Worm (Caenorhabditis elegans) whole organism, L4/young adult: ENCODE results near the gene C29E4.11.

Experiments used
- W03F9.2 ChIP-seq: fragments of 150-350 bp; optimal IDR thresholded peaks from 2 replicates; lab custom pipeline; 2014; ENCODE audit warnings: missing biosample characterization, missing genetic modification characterization
- dao-5 ChIP-seq: sonication (generic microtip); optimal IDR thresholded peaks from 2 replicates; lab custom pipeline; 2016; ENCODE audit warnings: missing genotype, missing genetic modification characterization, moderate library complexity, missing compliant biosample characterization
- him-1 ChIP-seq: sonication (generic microtip); optimal IDR thresholded peaks from 2 replicates; lab custom pipeline; 2016; ENCODE audit warnings: missing genotype, missing genetic modification reagents, missing genetic modification characterization, missing compliant biosample characterization

C29E4.11 gene

DNA sequence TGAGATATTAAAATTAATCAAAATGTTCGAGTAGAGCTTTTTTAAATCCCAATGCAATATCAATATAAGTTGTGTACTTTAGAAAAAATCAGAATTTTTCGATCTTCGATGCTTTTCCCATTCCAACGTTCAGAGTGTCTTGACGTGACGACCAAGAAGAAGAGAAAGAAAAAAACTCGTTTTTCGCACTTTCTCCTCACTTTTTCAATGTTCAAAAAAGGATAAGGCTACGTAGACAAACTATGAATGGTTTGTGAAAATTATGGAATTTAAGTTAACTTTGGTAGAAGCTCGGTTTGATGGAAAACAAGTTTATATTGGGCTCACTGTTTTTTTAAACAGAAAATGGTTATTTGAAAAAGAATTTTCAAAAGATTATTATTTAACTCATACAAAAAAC, 10.2 kb downstream of the C29E4.11 start:
- no peak for TF ChIP-seq him-1 (tag; lab: Kevin White, UChicago)
- TF ChIP-seq dao-5 (tag; lab: Kevin White, UChicago), result no peak
- no peak for TF ChIP-seq W03F9.2 (tag; lab: Kevin White, UChicago)

DNA sequence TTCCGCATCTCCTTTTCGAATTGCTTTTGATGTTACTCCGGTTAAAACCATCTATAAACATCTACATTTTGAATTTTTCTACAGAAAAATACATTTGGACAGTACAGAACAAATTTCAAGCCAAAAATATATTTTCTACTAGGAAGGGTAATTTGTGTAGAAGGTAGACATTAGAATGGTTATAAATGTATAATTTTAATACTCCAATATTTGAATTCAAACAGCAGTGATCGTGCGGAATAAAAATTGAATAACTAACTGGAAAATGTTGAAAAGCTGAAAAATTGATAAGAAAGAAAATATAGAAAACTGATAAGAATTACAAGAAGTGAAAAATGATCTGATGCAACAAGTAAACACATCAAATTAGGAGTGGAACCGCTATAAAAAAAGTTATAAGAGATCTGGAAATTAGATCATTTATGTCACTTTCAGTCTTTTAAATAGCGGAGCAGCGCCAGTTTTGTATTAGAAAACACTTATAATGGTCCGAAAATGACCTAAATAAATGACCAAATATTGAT, 10.9 kb downstream of the C29E4.11 start, which contains the start of gene gsto-1:
Gene gsto-1, minus strand, starts transcription at position 51 of the 524 bp plus-strand sequence.
- TF ChIP-seq dao-5 (tag; lab: Kevin White, UChicago) (no peak), him-1 (tag; lab: Kevin White, UChicago) (no peak), W03F9.2 (tag; lab: Kevin White, UChicago) (no peak)

DNA sequence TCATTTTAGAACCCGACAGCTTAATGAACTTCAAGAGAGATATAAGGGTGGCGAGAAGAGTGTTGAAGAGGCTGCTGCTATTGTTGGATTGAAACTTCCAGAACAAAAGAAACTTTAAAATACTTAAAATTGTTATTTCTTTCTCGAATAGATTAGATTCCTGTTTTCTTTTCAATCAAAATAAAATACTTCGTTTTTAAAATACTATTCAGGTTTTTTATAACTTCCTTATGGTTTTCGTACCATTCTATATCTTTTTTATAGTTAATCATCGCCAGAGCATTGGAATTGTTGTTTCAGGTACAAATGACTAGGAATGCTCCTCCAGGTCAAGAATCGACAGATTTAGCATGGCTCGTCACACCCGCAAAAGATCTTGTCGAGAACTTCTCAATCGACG, 16.5 kb downstream of the C29E4.11 start, which contains the start of gene kle-2:
Gene kle-2, plus strand, starts transcription at position 301 of the 400 bp plus-strand sequence.
- TF ChIP-seq him-1 (tag; lab: Kevin White, UChicago), result no peak
- TF ChIP-seq dao-5 (tag; lab: Kevin White, UChicago), result no peak
- TF ChIP-seq W03F9.2 (tag; lab: Kevin White, UChicago), result no peak

DNA sequence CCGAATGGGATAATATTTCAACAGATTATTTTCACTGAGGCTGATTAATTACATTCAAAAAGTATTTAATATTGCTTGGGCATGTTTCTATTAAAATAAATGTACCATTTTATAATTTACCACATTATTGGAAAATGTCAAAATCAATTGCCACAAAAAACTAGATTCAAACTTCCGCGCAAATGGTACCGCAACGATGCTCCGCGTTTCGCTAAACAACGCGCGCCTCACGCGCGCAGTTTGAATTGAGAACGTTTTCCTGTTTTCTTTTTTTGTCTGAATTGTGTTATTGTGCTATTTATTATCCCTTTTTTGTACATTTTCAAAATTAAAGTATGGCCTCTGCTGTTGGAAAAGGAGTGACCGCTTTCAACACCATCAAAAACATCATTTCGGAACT, 17.1 kb downstream of the C29E4.11 start, which contains the start of gene C29E4.12:
Gene C29E4.12, plus strand, starts transcription at position 333 of the 400 bp plus-strand sequence.
- TF ChIP-seq W03F9.2 (tag; lab: Kevin White, UChicago) (no peak), dao-5 (tag; lab: Kevin White, UChicago) (no peak), him-1 (tag; lab: Kevin White, UChicago) (no peak)

DNA sequence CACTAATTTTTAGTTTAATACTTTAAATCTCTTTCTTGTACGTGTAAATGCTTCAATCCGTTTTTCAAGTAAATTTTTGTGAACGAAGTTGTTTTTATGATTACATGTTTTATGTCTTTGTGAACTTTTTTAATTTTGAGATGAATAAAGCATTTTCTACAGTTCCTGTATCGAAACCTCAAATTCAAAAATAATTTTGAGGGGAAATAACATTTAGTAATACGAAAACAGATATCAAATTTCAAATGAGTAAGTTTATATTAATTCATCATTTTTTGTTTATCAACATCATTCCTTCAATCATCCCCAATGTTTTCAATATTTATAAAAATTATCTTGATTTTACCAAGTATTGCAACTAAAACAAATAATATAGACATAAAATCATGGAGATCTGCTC, 20.4 kb downstream of the C29E4.11 start, which contains the start of gene C29E4.10:
Gene C29E4.10, plus strand, starts transcription at position 301 of the 400 bp plus-strand sequence.
- TF ChIP-seq dao-5 (tag; lab: Kevin White, UChicago) (no peak), him-1 (tag; lab: Kevin White, UChicago) (no peak), W03F9.2 (tag; lab: Kevin White, UChicago) (no peak)

DNA sequence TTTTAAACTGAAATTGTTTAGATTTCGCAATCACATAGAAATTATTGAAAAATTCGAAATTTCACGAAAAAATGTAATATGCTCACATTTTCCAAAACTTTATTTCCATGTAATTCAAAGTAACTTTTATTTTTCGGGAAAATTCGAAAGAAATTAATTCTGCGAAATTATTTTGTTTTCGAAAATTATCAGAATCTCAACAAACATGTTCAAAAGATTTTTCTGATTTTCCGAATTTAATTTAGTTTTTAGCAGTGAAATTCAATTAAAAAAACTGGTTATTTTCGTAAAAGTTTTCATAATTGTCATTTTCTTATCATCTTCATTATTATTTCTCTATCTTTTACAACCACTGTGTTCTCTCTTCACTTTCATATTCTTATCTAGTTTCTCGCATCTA, 24.7 kb downstream of the C29E4.11 start, which contains the start of gene ran-2:
Gene ran-2, plus strand, starts transcription at position 301 of the 400 bp plus-strand sequence.
- TF ChIP-seq dao-5 (tag; lab: Kevin White, UChicago) (no peak), him-1 (tag; lab: Kevin White, UChicago) (no peak), W03F9.2 (tag; lab: Kevin White, UChicago) (no peak)

DNA sequence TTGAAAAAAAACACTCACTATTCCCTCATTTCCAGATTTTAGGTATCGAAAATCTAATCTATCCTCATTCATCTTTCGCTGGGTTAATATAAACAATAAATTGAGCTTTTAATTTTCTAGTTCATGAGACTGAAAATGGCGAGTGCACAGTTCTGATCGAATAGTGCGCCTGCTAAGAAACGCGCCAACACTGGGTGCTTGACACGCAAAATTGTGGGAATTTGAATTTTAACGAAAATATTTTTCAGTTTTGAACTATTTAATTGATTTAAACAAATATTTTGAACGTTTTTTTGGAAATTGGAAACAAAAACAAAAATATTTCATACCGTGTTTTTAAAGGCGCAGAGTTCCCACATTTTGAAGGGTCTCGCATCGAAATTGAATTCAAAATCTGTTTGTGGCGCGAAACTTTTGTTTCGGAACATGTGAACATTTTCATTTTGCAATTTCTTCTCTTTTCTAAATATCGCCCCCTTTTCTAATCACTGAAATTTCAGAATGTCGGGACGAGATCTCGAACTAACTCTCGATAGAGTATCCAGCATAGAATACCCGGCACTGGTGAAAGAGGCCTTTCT, 29.3 kb downstream of the C29E4.11 start, which contains the start of the genes C29E4.13 and npp-15:
Gene C29E4.13, minus strand, starts transcription at position 169 of the 581 bp plus-strand sequence.
Gene npp-15, plus strand, starts transcription at position 495 of the 581 bp plus-strand sequence.
- TF ChIP-seq W03F9.2 (tag; lab: Kevin White, UChicago), result peak; percentile 53
- no peak for TF ChIP-seq him-1 (tag; lab: Kevin White, UChicago)
- TF ChIP-seq dao-5 (tag; lab: Kevin White, UChicago), result no peak

DNA sequence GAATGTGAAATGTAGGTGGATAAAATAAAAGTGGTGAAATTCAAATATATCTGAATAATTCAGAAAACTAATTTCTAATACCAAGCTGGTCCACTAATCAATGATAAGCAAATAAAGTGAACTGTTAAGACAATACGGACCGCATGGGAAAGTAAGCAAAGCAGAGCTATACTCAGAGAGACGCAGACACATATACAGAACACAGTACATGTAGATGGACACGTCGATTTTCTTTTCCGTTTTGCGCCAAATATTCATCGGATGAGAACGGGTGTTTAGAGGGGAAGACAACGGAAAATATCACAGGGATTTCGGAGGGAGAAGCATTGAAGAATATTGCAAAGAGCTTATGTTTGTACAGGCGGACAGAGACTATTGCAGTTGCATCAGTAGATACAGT, 31.9 kb downstream of the C29E4.11 start:
- TF ChIP-seq dao-5 (tag; lab: Kevin White, UChicago) (no peak), him-1 (tag; lab: Kevin White, UChicago) (no peak), W03F9.2 (tag; lab: Kevin White, UChicago) (no peak)

DNA sequence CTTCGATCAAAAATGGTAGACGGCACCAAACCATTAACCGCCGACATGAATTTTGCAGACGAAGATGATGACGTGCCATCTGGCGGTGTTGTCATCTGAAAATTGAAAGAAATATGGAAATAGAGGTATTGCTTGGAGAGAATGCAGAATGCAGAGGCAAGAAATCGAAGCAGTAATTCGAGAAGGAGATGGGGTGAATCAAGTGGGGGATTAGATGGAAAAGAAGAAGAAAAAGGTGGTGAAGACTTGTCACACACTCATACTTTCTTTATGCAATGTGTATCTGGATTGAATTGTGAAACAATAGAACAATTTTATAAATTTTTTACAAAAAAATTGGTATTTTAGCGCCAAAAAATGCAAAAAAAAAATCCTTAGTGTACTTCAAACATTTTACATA, 33.1 kb downstream of the C29E4.11 start, which contains the start of gene tag-250:
Gene tag-250, minus strand, starts transcription at position 101 of the 400 bp plus-strand sequence.
- TF ChIP-seq dao-5 (tag; lab: Kevin White, UChicago), result no peak
- no peak for TF ChIP-seq W03F9.2 (tag; lab: Kevin White, UChicago)
- TF ChIP-seq him-1 (tag; lab: Kevin White, UChicago), result no peak

DNA sequence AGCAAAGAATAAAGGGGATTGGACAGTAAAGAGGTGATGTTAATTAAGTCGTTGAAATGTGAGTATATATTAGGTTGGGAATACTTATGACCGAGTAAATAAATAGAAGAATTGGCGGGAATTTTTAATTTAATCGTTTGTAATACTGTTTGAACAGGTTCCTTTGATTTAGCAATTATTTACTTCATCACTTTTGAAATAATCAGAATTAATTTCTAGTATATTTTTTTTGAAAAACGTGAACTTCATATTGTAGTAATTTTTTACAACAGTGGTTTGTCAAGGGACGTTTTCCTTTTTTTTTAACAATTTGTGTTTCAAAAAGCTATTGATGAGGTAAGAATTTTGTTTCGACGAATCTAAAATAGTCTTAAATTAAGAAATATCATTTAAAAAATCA, 35.7 kb downstream of the C29E4.11 start, which contains the start of gene C29E4.17:
Gene C29E4.17, plus strand, starts transcription at position 301 of the 400 bp plus-strand sequence.
- no peak for TF ChIP-seq W03F9.2 (tag; lab: Kevin White, UChicago)
- TF ChIP-seq him-1 (tag; lab: Kevin White, UChicago), result no peak
- TF ChIP-seq dao-5 (tag; lab: Kevin White, UChicago), result no peak

DNA sequence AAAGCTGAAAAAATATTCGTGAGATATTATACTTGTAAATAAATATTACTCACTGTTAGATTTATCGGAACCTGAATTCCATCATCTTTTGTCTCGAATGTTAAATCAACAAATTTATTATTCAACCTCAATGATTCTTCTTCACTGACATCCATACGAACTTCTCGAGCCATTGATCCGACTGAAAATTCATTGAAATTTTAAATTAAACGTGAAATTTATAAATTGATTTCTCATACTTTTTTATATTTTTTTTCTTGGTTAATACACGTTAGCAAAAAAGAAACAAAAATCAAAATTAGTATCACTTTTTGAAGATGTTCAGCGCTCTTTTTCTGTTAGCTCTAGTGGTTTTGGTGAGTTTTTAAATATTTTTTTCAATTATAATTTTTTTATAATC, 38.1 kb downstream of the C29E4.11 start, which contains the start of gene C29E4.14:
Gene C29E4.14, plus strand, starts transcription at position 301 of the 400 bp plus-strand sequence.
- TF ChIP-seq dao-5 (tag; lab: Kevin White, UChicago) (no peak), W03F9.2 (tag; lab: Kevin White, UChicago) (no peak), him-1 (tag; lab: Kevin White, UChicago) (no peak)

DNA sequence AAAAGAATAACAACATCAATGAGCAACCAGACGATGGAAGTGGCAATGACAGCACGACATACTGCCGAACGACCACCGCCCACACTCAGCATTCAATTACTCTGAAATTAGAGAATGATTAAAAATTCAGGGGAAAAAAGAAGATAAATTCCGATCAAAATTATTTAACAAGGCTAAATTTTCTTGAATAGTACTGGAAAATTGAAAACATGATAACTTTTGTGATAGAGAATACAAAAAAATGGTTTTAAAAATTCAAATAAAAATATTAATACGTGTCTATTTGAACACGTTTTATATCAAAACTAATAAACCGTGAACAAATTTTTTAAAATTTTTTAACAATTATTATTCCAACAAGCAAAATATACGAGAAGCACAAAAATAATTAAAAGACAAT, 40.2 kb downstream of the C29E4.11 start, which contains the start of gene gly-3:
Gene gly-3, minus strand, starts transcription at position 101 of the 400 bp plus-strand sequence.
- no peak for TF ChIP-seq W03F9.2 (tag; lab: Kevin White, UChicago)

DNA sequence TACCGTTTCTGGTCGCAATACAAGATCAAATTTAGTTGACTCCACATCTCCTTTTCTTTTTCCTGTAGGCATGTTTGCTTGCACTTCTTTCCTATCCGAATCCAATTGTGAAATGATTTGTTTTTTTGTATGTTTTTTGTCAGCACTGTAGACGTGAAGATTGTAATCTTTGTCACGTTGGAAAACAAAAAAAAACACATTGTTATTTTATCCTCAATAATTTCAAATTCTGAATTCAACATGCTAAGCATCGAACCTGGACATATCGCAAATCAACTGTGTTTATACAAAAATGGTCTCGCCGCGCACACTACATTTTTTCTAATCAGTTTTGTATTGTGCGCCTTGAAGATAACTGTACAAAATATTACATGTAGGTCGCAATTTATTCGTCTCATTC, 44.4 kb downstream of the C29E4.11 start, which contains the start of gene ZK688.12:
Gene ZK688.12, minus strand, starts transcription at position 101 of the 400 bp plus-strand sequence.
- TF ChIP-seq him-1 (tag; lab: Kevin White, UChicago), result no peak
- no peak for TF ChIP-seq W03F9.2 (tag; lab: Kevin White, UChicago)
- TF ChIP-seq dao-5 (tag; lab: Kevin White, UChicago), result no peak
